Fruit fly (Drosophila melanogaster): ENCODE data around the gene CG31029.

dm6 chr3R:30100325-30100975 is 31.7 kb downstream of the CG31029 start:
- TF ChIP-seq tai (GFP tag; optimal IDR thresholded peaks at IDR 0.05) (no peak), Sp1 (GFP tag; optimal IDR thresholded peaks at IDR 0.05) (peak; percentile 57), HLH106 (tag; optimal IDR thresholded peaks at IDR 0.05) (no peak), N (GFP tag; optimal IDR thresholded peaks at IDR 0.05) (no peak), dmrt93B (GFP tag; optimal IDR thresholded peaks at IDR 0.05) (no peak), psq (GFP tag; optimal IDR thresholded peaks at IDR 0.05) (peak; percentile 99), brk (GFP tag; optimal IDR thresholded peaks at IDR 0.05) (no peak), sv (GFP tag; optimal IDR thresholded peaks at IDR 0.05) (no peak), Mio (GFP tag; optimal IDR thresholded peaks at IDR 0.05) (no peak), Hr83 (GFP tag; optimal IDR thresholded peaks at IDR 0.05; ENCODE audit: poor library complexity, severe bottlenecking) (peak; percentile 3)
